Fruit fly (Drosophila melanogaster) whole organism, pupa: ENCODE measurements around the gene IA-2.

ENCODE experiments used
- CG14655 ChIP-seq: fragments of 200-800 bp; sonication (Bioruptor generic); optimal IDR thresholded peaks from 3 replicates; lab custom pipeline; 2017; ENCODE audit warnings: mild to moderate bottlenecking, missing biosample characterization, missing genetic modification reagents, missing genetic modification characterization
- CG15710 ChIP-seq: fragments of 200-800 bp; sonication (Bioruptor generic); optimal IDR thresholded peaks from 2 replicates; lab custom pipeline; 2018; ENCODE audit warnings: missing biosample characterization, mild to moderate bottlenecking, missing genetic modification characterization, moderate library complexity
- CG17806 ChIP-seq: fragments of 200-800 bp; sonication (Bioruptor generic); optimal IDR thresholded peaks from 2 replicates; lab custom pipeline; 2018; ENCODE audit warnings: missing biosample characterization, mild to moderate bottlenecking, missing genetic modification characterization, moderate library complexity
- CG8159 ChIP-seq: fragments of 200-800 bp; sonication (Bioruptor generic); optimal IDR thresholded peaks from 3 replicates; lab custom pipeline; 2018; ENCODE audit warnings: missing biosample characterization, mild to moderate bottlenecking, missing genetic modification characterization, moderate library complexity
- Ets98B ChIP-seq: fragments of 200-800 bp; sonication (Bioruptor generic); IDR thresholded peaks from 2 replicates; pipeline ENCODE4 v1.3.6; 2022; ENCODE audit warnings: missing biosample characterization, missing genetic modification characterization
- rn ChIP-seq: fragments of 200-800 bp; sonication (Bioruptor generic); IDR thresholded peaks from 2 replicates; pipeline ENCODE4 v1.3.6; 2022; ENCODE audit warnings: missing biosample characterization, missing genetic modification characterization

DNA sequence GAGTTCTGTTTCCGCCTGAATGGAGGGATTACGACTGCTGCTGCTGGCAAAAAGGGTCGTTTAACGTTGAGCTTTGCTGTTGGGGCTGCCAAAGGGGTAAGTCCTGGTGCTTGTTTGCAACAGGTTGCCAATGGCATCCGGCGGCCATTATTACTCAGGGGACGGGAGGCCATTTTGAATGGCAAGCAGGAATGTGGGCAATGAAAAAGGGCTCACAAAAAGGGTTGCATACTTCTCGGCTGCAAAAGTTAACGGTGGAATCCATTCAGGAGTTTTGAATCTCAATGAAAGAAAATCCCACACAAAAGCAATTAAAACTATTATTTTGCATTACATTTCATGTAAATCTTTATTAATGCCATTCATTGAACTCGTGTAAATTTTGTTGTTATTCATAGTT is 1.5 kb upstream of the IA-2 start:
- TF ChIP-seq CG17806 (tag; lab: Kevin White, UChicago) = no peak
- no peak for TF ChIP-seq Ets98B
- TF ChIP-seq CG14655 (GFP tag; lab: Kevin White, UChicago) = no peak
- TF ChIP-seq CG8159 = no peak
- no peak for TF ChIP-seq rn
- TF ChIP-seq CG15710 = no peak
